Worm (Caenorhabditis elegans): ENCODE measurements around the gene aptf-4.

The aptf-4 gene

ce11 chrII:8590684-8591083 is at the start of gene aptf-4:
Gene aptf-4 (plus strand): TSS chrII:8590984.
- no peak for TF ChIP-seq W03F9.2 (tag; optimal IDR thresholded peaks at IDR 0.05)
- TF ChIP-seq him-1 (tag; optimal IDR thresholded peaks at IDR 0.05): no peak
- TF ChIP-seq dao-5 (tag; optimal IDR thresholded peaks at IDR 0.05): no peak

- TF ChIP-seq him-1 (tag; optimal IDR thresholded peaks at IDR 0.05): no peak
- TF ChIP-seq dao-5 (tag; optimal IDR thresholded peaks at IDR 0.05): no peak
- no peak for TF ChIP-seq W03F9.2 (tag; optimal IDR thresholded peaks at IDR 0.05)
Observed at ce11 chrII:8545315-8545714, 45.5 kb upstream of the aptf-4 start, which contains the start of gene decr-1.2. Gene decr-1.2 (plus strand): TSS chrII:8545615.

ce11 chrII:8546975-8547374 is 43.8 kb upstream of the aptf-4 start:
- TF ChIP-seq W03F9.2 (tag; optimal IDR thresholded peaks at IDR 0.05) (no peak), him-1 (tag; optimal IDR thresholded peaks at IDR 0.05) (peak; percentile 76), dao-5 (tag; optimal IDR thresholded peaks at IDR 0.05) (peak; percentile 92)

ce11 chrII:8551100-8551499 is 39.7 kb upstream of the aptf-4 start:
- no peak for TF ChIP-seq him-1 (tag; optimal IDR thresholded peaks at IDR 0.05)
- no peak for TF ChIP-seq dao-5 (tag; optimal IDR thresholded peaks at IDR 0.05)

- no peak for TF ChIP-seq W03F9.2 (tag; optimal IDR thresholded peaks at IDR 0.05)
- TF ChIP-seq dao-5 (tag; optimal IDR thresholded peaks at IDR 0.05): no peak
Observed at ce11 chrII:8554568-8554967, 36.2 kb upstream of the aptf-4 start.

- TF ChIP-seq dao-5 (tag; optimal IDR thresholded peaks at IDR 0.05) (no peak), W03F9.2 (tag; optimal IDR thresholded peaks at IDR 0.05) (no peak), him-1 (tag; optimal IDR thresholded peaks at IDR 0.05) (no peak)
Observed at ce11 chrII:8556166-8556565, 34.6 kb upstream of the aptf-4 start, which contains the start of gene glb-27. Gene glb-27 (minus strand): TSS chrII:8556266.

ce11 chrII:8559188-8559587 is 31.6 kb upstream of the aptf-4 start:
- TF ChIP-seq W03F9.2 (tag; optimal IDR thresholded peaks at IDR 0.05) (no peak), him-1 (tag; optimal IDR thresholded peaks at IDR 0.05) (no peak), dao-5 (tag; optimal IDR thresholded peaks at IDR 0.05) (no peak)

ce11 chrII:8561227-8561626 is 29.6 kb upstream of the aptf-4 start, which contains the start of gene iff-2:
Gene iff-2 (minus strand): TSS chrII:8561367.
- TF ChIP-seq him-1 (tag; optimal IDR thresholded peaks at IDR 0.05) (peak; percentile 97), W03F9.2 (tag; optimal IDR thresholded peaks at IDR 0.05) (peak; percentile 97), dao-5 (tag; optimal IDR thresholded peaks at IDR 0.05) (peak; percentile 77)

ce11 chrII:8562002-8562401 is 28.8 kb upstream of the aptf-4 start, which contains the start of gene F54C9.14:
Gene F54C9.14 (plus strand): TSS chrII:8562302.
- TF ChIP-seq W03F9.2 (tag; optimal IDR thresholded peaks at IDR 0.05) (no peak), dao-5 (tag; optimal IDR thresholded peaks at IDR 0.05) (no peak), him-1 (tag; optimal IDR thresholded peaks at IDR 0.05) (no peak)

- TF ChIP-seq him-1 (tag; optimal IDR thresholded peaks at IDR 0.05): no peak
- no peak for TF ChIP-seq dao-5 (tag; optimal IDR thresholded peaks at IDR 0.05)
- TF ChIP-seq W03F9.2 (tag; optimal IDR thresholded peaks at IDR 0.05): no peak
Observed at ce11 chrII:8566039-8566438, 24.7 kb upstream of the aptf-4 start, which contains the start of gene stc-1. Gene stc-1 (minus strand): TSS chrII:8566139.

- TF ChIP-seq him-1 (tag; optimal IDR thresholded peaks at IDR 0.05): no peak
- no peak for TF ChIP-seq dao-5 (tag; optimal IDR thresholded peaks at IDR 0.05)
- TF ChIP-seq W03F9.2 (tag; optimal IDR thresholded peaks at IDR 0.05): no peak
Observed at ce11 chrII:8566806-8567266, 23.9 kb upstream of the aptf-4 start, which contains the start of gene F54C9.3. Gene F54C9.3 (minus strand): TSS chrII:8566856.

- no peak for TF ChIP-seq W03F9.2 (tag; optimal IDR thresholded peaks at IDR 0.05)
- no peak for TF ChIP-seq him-1 (tag; optimal IDR thresholded peaks at IDR 0.05)
- no peak for TF ChIP-seq dao-5 (tag; optimal IDR thresholded peaks at IDR 0.05)
Observed at ce11 chrII:8568234-8568969, 22.4 kb upstream of the aptf-4 start.

ce11 chrII:8569038-8569977 is 21.5 kb upstream of the aptf-4 start, which contains the start of the genes col-38 and rpl-5:
Gene col-38 (minus strand): TSS chrII:8569088.
Gene rpl-5 (plus strand): TSS chrII:8569927.
- no peak for TF ChIP-seq dao-5 (tag; optimal IDR thresholded peaks at IDR 0.05)
- peak; percentile 97 for TF ChIP-seq W03F9.2 (tag; optimal IDR thresholded peaks at IDR 0.05)
- peak; percentile 1 for TF ChIP-seq him-1 (tag; optimal IDR thresholded peaks at IDR 0.05)
